Worm (Caenorhabditis elegans) whole organism, L1 larva: Measurements from ENCODE around the gene sri-29.

Experiments used
- blmp-1 ChIP-seq: fragments of 150-350 bp; optimal IDR thresholded peaks from 2 replicates; lab custom pipeline; 2014; ENCODE audit warnings: missing biosample characterization, missing genetic modification characterization
- ceh-63 ChIP-seq: fragments of 200-800 bp; sonication (Bioruptor generic); optimal IDR thresholded peaks from 2 replicates; lab custom pipeline; 2018; ENCODE audit warnings: mild to moderate bottlenecking, missing genetic modification characterization, missing compliant biosample characterization
- ces-1 ChIP-seq: fragments of 150-350 bp; optimal IDR thresholded peaks from 2 replicates; lab custom pipeline; 2014; ENCODE audit warnings: missing biosample characterization, missing genetic modification reagents, missing genetic modification characterization
- dpl-1 ChIP-seq, 3 experiments: fragments of 150-350 bp in 2 of 3; sonication (generic microtip) in 1 of 3; optimal IDR thresholded peaks; 2 replicates each; lab custom pipeline; 2014 to 2017; ENCODE audit warnings: missing biosample characterization in 3 of 3, missing genetic modification characterization in 3 of 3, missing genetic modification reagents in 3 of 3
- egl-27 ChIP-seq, 2 experiments: fragments of 150-350 bp in 1 of 2; sonication (generic microtip); optimal IDR thresholded peaks; 3 replicates each; lab custom pipeline; 2017 to 2018; ENCODE audit warnings: missing biosample characterization in 2 of 2, missing genetic modification characterization in 2 of 2, missing genetic modification reagents in 2 of 2
- elt-3 ChIP-seq, 6 experiments: fragments of 150-350 bp in 1 of 6; sonication (generic microtip); optimal IDR thresholded peaks; 2 replicates each; lab custom pipeline; 2017 to 2018; ENCODE audit warnings: missing biosample characterization in 6 of 6, missing genetic modification characterization in 6 of 6, inconsistent platforms in 1 of 6
- nhr-76 ChIP-seq: sonication (generic microtip); optimal IDR thresholded peaks from 2 replicates; lab custom pipeline; 2017; ENCODE audit warnings: missing biosample characterization, missing genetic modification characterization
- skn-1 ChIP-seq: fragments of 150-350 bp; optimal IDR thresholded peaks from 2 replicates; lab custom pipeline; 2014; ENCODE audit warnings: missing biosample characterization, missing genetic modification characterization
- sup-37 ChIP-seq: fragments of 200-800 bp; sonication (Bioruptor generic); optimal IDR thresholded peaks from 2 replicates; lab custom pipeline; 2018; ENCODE audit warnings: mild to moderate bottlenecking, missing genetic modification characterization, missing compliant biosample characterization
- tbx-2 ChIP-seq: sonication (generic microtip); optimal IDR thresholded peaks from 2 replicates; lab custom pipeline; 2016; ENCODE audit warnings: missing genetic modification characterization, missing compliant biosample characterization
- unc-62 ChIP-seq: fragments of 150-350 bp; optimal IDR thresholded peaks from 2 replicates; lab custom pipeline; 2014; ENCODE audit warnings: missing biosample characterization, missing genetic modification reagents, missing genetic modification characterization
- unc-86 ChIP-seq: sonication (generic microtip); optimal IDR thresholded peaks from 2 replicates; lab custom pipeline; 2016; ENCODE audit warnings: missing genetic modification characterization, missing compliant biosample characterization
- ztf-11 ChIP-seq, 2 experiments: sonication (generic microtip); optimal IDR thresholded peaks; 2 replicates each; lab custom pipeline; 2016 to 2017; ENCODE audit warnings: missing genetic modification characterization in 2 of 2, missing biosample characterization in 1 of 2, missing compliant biosample characterization in 1 of 2

DNA sequence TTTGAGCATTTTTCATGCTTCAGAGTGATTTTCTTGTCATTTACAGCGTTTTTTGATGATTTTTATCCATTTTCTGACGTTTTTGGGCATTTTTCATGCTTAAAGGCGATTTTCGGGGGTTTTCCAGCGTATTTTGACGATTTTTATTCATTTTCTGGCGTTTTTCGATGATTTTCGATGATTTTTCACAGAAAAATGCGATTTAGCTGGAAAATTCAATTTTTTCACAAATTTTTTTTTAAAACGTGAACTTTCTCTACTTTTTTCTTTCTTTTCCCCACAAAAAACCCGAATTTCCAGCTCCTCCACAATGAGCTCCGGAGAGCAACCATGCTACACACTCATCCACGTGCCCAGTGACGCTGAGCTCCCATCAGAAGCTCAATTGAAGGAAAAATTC, 34.4 kb downstream of the sri-29 start, which contains the start of gene copb-1:
- TF ChIP-seq unc-62, result no peak
- TF ChIP-seq skn-1 (tag; lab: Kevin White, UChicago), result no peak
- no peak for TF ChIP-seq elt-3 (tag; optimal IDR thresholded peaks at IDR 0.05; lab: Kevin White, UChicago)
- TF ChIP-seq dpl-1 (GFP tag; optimal IDR thresholded peaks at IDR 0.05; lab: Kevin White, UChicago), result no peak
- no peak for TF ChIP-seq ceh-63 (GFP tag; lab: Kevin White, UChicago)
- no peak for TF ChIP-seq ztf-11 (tag; optimal IDR thresholded peaks at IDR 0.05; lab: Kevin White, UChicago)
- no peak for TF ChIP-seq sup-37 (GFP tag; lab: Kevin White, UChicago)
- TF ChIP-seq unc-86 (tag; lab: Kevin White, UChicago), result no peak
- no peak for TF ChIP-seq egl-27 (tag; optimal IDR thresholded peaks at IDR 0.05; lab: Kevin White, UChicago)
- TF ChIP-seq tbx-2, result no peak
- no peak for TF ChIP-seq ces-1
- no peak for TF ChIP-seq blmp-1
- no peak for TF ChIP-seq nhr-76
